Fruit fly (Drosophila melanogaster) whole organism, embryonic: Measurements from ENCODE around the gene rictor.

ENCODE experiments used
- CG10462 ChIP-seq: fragments of 200-800 bp; sonication (Bioruptor generic); optimal IDR thresholded peaks from 2 replicates; lab custom pipeline; 2016; ENCODE audit warnings: missing biosample characterization, missing genetic modification characterization
- CG11456 ChIP-seq: fragments of 200-800 bp; sonication (Bioruptor generic); IDR thresholded peaks from 3 replicates; pipeline ENCODE4 v1.3.6; 2022; ENCODE audit warnings: missing biosample characterization, missing genetic modification characterization
- CG12155 ChIP-seq: fragments of 200-800 bp; sonication (Bioruptor generic); optimal IDR thresholded peaks from 3 replicates; lab custom pipeline; 2016; ENCODE audit warnings: missing biosample characterization, missing genetic modification characterization
- CG12769 ChIP-seq: fragments of 200-800 bp; sonication (Bioruptor generic); optimal IDR thresholded peaks from 2 replicates; lab custom pipeline; 2019; ENCODE audit warnings: missing biosample characterization, mild to moderate bottlenecking, missing genetic modification characterization, moderate library complexity
- CG13287 ChIP-seq: fragments of 200-800 bp; sonication (Bioruptor generic); IDR thresholded peaks from 2 replicates; pipeline ENCODE4 v1.3.6; 2022; ENCODE audit warnings: missing biosample characterization, missing genetic modification characterization; ENCODE audit not compliant: partially characterized antibody
- CG13894 ChIP-seq: fragments of 200-800 bp; sonication (Bioruptor generic); optimal IDR thresholded peaks from 3 replicates; lab custom pipeline; 2018; ENCODE audit warnings: missing biosample characterization, mild to moderate bottlenecking, missing genetic modification characterization, moderate library complexity
- CG16813 ChIP-seq: fragments of 200-800 bp; sonication (Bioruptor generic); IDR thresholded peaks from 3 replicates; pipeline ENCODE4 v1.3.6; 2022; ENCODE audit warnings: missing biosample characterization, missing genetic modification characterization; ENCODE audit not compliant: partially characterized antibody
- CG17829 ChIP-seq: fragments of 200-800 bp; optimal IDR thresholded peaks from 2 replicates; lab custom pipeline; 2019; ENCODE audit warnings: missing biosample characterization, mild to moderate bottlenecking, missing genetic modification characterization, moderate library complexity
- CG2199 ChIP-seq: fragments of 200-800 bp; sonication (Bioruptor generic); IDR thresholded peaks from 3 replicates; pipeline ENCODE4 v1.3.6; 2022; ENCODE audit warnings: missing biosample characterization, missing genetic modification characterization
- CG2712 ChIP-seq: fragments of 200-800 bp; optimal IDR thresholded peaks from 3 replicates; lab custom pipeline; 2019; ENCODE audit warnings: missing biosample characterization, mild to moderate bottlenecking, missing genetic modification characterization, moderate library complexity
- CG3163 ChIP-seq: fragments of 200-800 bp; sonication (Bioruptor generic); optimal IDR thresholded peaks from 3 replicates; lab custom pipeline; 2016; ENCODE audit warnings: missing biosample characterization, missing genetic modification characterization
- CG3995 ChIP-seq: fragments of 200-800 bp; sonication (Bioruptor generic); optimal IDR thresholded peaks from 3 replicates; lab custom pipeline; 2016; ENCODE audit warnings: missing biosample characterization, missing genetic modification characterization
- CG7987 ChIP-seq: fragments of 200-800 bp; sonication (Bioruptor generic); optimal IDR thresholded peaks from 2 replicates; lab custom pipeline; 2018; ENCODE audit warnings: missing biosample characterization, mild to moderate bottlenecking, missing genetic modification characterization, moderate library complexity
- CG8290 ChIP-seq, 3 experiments: fragments of 200-800 bp; sonication (Bioruptor generic); optimal IDR thresholded peaks; 2 replicates each; lab custom pipeline; 2016 to 2019; ENCODE audit warnings: missing biosample characterization in 3 of 3, missing genetic modification characterization in 3 of 3, mild to moderate bottlenecking in 2 of 3, moderate library complexity in 1 of 3
- CG8944 ChIP-seq: fragments of 200-800 bp; sonication (Bioruptor generic); optimal IDR thresholded peaks from 3 replicates; lab custom pipeline; 2016; ENCODE audit warnings: missing biosample characterization, missing genetic modification characterization
- CG9817 ChIP-seq: fragments of 200-800 bp; sonication (Bioruptor generic); optimal IDR thresholded peaks from 2 replicates; lab custom pipeline; 2018; ENCODE audit warnings: missing biosample characterization, mild to moderate bottlenecking, missing genetic modification characterization, moderate library complexity
- Dref ChIP-seq: fragments of 200-800 bp; sonication (Bioruptor generic); IDR thresholded peaks from 2 replicates; pipeline ENCODE4 v1.3.6; 2022; ENCODE audit warnings: missing biosample characterization, missing genetic modification characterization
- HmgZ ChIP-seq: fragments of 200-800 bp; sonication (Bioruptor generic); optimal IDR thresholded peaks from 2 replicates; lab custom pipeline; 2018; ENCODE audit warnings: missing biosample characterization, mild to moderate bottlenecking, missing genetic modification characterization
- Med ChIP-seq: fragments of 200-800 bp; sonication (Bioruptor generic); peaks from one replicate; lab custom pipeline; 2016; ENCODE audit warnings: missing biosample characterization, missing genetic modification characterization, mild to moderate bottlenecking, inconsistent platforms, moderate library complexity
- NC2β ChIP-seq: fragments of 200-800 bp; sonication (Bioruptor generic); optimal IDR thresholded peaks from 2 replicates; lab custom pipeline; 2016; ENCODE audit warnings: missing biosample characterization, missing genetic modification characterization
- Ptx1 ChIP-seq: fragments of 200-800 bp; sonication (Bioruptor generic); IDR thresholded peaks from 2 replicates; pipeline ENCODE4 v1.3.6; 2022; ENCODE audit warnings: missing biosample characterization, missing genetic modification characterization
- bcd ChIP-seq: fragments of 200-800 bp; sonication (Bioruptor generic); optimal IDR thresholded peaks from 2 replicates; lab custom pipeline; 2017; ENCODE audit warnings: missing biosample characterization, mild to moderate bottlenecking, missing genetic modification characterization
- caup ChIP-seq: fragments of 200-800 bp; sonication (Bioruptor generic); optimal IDR thresholded peaks from 3 replicates; lab custom pipeline; 2017; ENCODE audit warnings: missing biosample characterization, mild to moderate bottlenecking, missing genetic modification characterization, moderate library complexity; ENCODE audit not compliant: severe bottlenecking
- chinmo ChIP-seq: fragments of 200-800 bp; sonication (Bioruptor generic); IDR thresholded peaks from 4 replicates; pipeline ENCODE4 v1.3.6; 2022; ENCODE audit warnings: missing biosample characterization, missing genetic modification characterization; ENCODE audit not compliant: partially characterized antibody
- ewg ChIP-seq: fragments of 200-800 bp; sonication (Bioruptor generic); optimal IDR thresholded peaks from 3 replicates; lab custom pipeline; 2017; ENCODE audit warnings: mild to moderate bottlenecking, missing biosample characterization, missing genetic modification reagents, missing genetic modification characterization
- exex ChIP-seq: fragments of 200-800 bp; sonication (Bioruptor generic); optimal IDR thresholded peaks from 4 replicates; lab custom pipeline; 2018; ENCODE audit warnings: missing biosample characterization, mild to moderate bottlenecking, missing genetic modification characterization, moderate library complexity
- gfzf ChIP-seq: fragments of 200-800 bp; sonication (Bioruptor generic); optimal IDR thresholded peaks from 2 replicates; lab custom pipeline; 2016; ENCODE audit warnings: missing biosample characterization, mild to moderate bottlenecking, missing genetic modification characterization, moderate library complexity
- jumu ChIP-seq: fragments of 200-800 bp; sonication (Bioruptor generic); optimal IDR thresholded peaks from 3 replicates; lab custom pipeline; 2016; ENCODE audit warnings: missing biosample characterization, missing genetic modification characterization
- ro ChIP-seq: fragments of 200-800 bp; sonication (Bioruptor generic); IDR thresholded peaks from 2 replicates; pipeline ENCODE4 v1.3.6; 2022; ENCODE audit warnings: missing biosample characterization, missing genetic modification characterization
- sqz ChIP-seq: fragments of 200-800 bp; sonication (Bioruptor generic); optimal IDR thresholded peaks from 3 replicates; lab custom pipeline; 2018; ENCODE audit warnings: missing biosample characterization, mild to moderate bottlenecking, missing genetic modification characterization
- vvl ChIP-seq: fragments of 200-800 bp; sonication (Bioruptor generic); IDR thresholded peaks from 2 replicates; pipeline ENCODE4 v1.3.6; 2022; ENCODE audit warnings: missing biosample characterization, missing genetic modification characterization
- zen ChIP-seq: fragments of 200-800 bp; sonication (Bioruptor generic); optimal IDR thresholded peaks from 3 replicates; lab custom pipeline; 2018; ENCODE audit warnings: missing biosample characterization, mild to moderate bottlenecking, missing genetic modification characterization, moderate library complexity

The rictor gene

DNA sequence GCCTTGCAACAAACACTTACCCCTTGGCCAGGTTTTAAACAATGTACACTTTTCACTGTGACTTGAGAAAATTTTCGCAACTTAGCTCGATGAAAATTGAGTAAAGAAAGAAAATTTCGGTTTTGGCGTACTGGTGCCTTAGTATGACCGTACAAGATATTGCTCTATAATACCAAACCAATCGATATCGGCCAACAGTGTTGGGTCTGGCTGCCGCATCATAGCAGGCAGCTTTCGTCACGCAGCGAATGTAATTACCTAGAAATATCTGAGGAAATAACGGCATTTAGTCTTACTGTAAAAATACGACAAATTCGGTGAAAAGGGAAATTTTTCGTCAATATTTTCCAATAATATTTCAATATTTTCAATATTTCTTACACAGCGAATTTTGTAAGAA is 53.0 kb downstream of the rictor start, which contains the start of gene Ulp1 (continued):
- peak; percentile 39 for TF ChIP-seq CG13894 (tag; lab: Kevin White, UChicago)
- no peak for TF ChIP-seq CG12769 (tag; lab: Kevin White, UChicago)
- TF ChIP-seq CG3995 (GFP tag; lab: Kevin White, UChicago) = peak; percentile 76
- peak; percentile 57 for TF ChIP-seq CG17829 (tag; lab: Kevin White, UChicago)
- TF ChIP-seq zen = peak; percentile 87
- no peak for TF ChIP-seq ro
- TF ChIP-seq bcd (GFP tag; lab: Kevin White, UChicago) = peak; percentile 30
- no peak for TF ChIP-seq Ptx1 (GFP tag; lab: Robert Waterston, UW)
- peak; percentile 2 for TF ChIP-seq CG7987 (GFP tag; lab: Kevin White, UChicago)
- peak; percentile 30; the same call in 1 of the 3 replicates for TF ChIP-seq CG16813
- TF ChIP-seq Dref (GFP tag; lab: Robert Waterston, UW) = peak; percentile 83
- peak; percentile 55 for TF ChIP-seq exex (tag; lab: Kevin White, UChicago)
- peak; percentile 57 for TF ChIP-seq CG13287 (GFP tag; lab: Robert Waterston, UW)
- TF ChIP-seq caup (GFP tag; lab: Kevin White, UChicago) = no peak
- TF ChIP-seq Med (GFP tag; lab: Kevin White, UChicago) = peak; percentile 87
- peak; percentile 41 for TF ChIP-seq CG2712 (tag; lab: Kevin White, UChicago)
- TF ChIP-seq sqz (GFP tag; lab: Kevin White, UChicago) = no peak
- peak; percentile 2 for TF ChIP-seq NC2β (GFP tag; lab: Kevin White, UChicago)
- peak; percentile 94 for TF ChIP-seq gfzf
- TF ChIP-seq vvl (GFP tag; lab: Robert Waterston, UW) = peak; percentile 45; the same call in 1 of the 2 replicates
- no peak for TF ChIP-seq chinmo (GFP tag; lab: Robert Waterston, UW)
- peak; percentile 3 for TF ChIP-seq CG12155 (GFP tag; lab: Kevin White, UChicago)
- TF ChIP-seq CG10462 (GFP tag; lab: Kevin White, UChicago) = peak; percentile 57
- peak; percentile 28 for TF ChIP-seq CG8944 (GFP tag; lab: Kevin White, UChicago)
- TF ChIP-seq ewg (GFP tag; lab: Kevin White, UChicago) = peak; percentile 43
- TF ChIP-seq CG3163 = peak; percentile 12
- TF ChIP-seq HmgZ (tag; lab: Kevin White, UChicago) = peak; percentile 70
- 0 out of 3 replicates have a peak, but pooled peaks have one; percentile 59 for TF ChIP-seq CG11456
- TF ChIP-seq CG8290 (GFP tag; optimal IDR thresholded peaks at IDR 0.05; lab: Kevin White, UChicago) = peak; percentile 55
- peak in 1 of 2 experiments; percentile 81 for TF ChIP-seq CG8290 (tag; optimal IDR thresholded peaks at IDR 0.05; lab: Kevin White, UChicago)
- TF ChIP-seq CG9817 = no peak
- TF ChIP-seq jumu (GFP tag; lab: Kevin White, UChicago) = peak; percentile 32
- 0 out of 3 replicates have a peak, but pooled peaks have one; percentile 9 for TF ChIP-seq CG2199
